Fruit fly (Drosophila melanogaster) S2 (cell line): ENCODE data around the gene Socs16D.

Source experiments
- CG8478 ChIP-seq: fragments of >200 bp; optimal IDR thresholded peaks from 2 replicates; lab custom pipeline; 2018
- CTCF ChIP-seq, 2 experiments: fragments of >200 bp; optimal IDR thresholded peaks; 2 replicates each; lab custom pipeline; 2018

DNA sequence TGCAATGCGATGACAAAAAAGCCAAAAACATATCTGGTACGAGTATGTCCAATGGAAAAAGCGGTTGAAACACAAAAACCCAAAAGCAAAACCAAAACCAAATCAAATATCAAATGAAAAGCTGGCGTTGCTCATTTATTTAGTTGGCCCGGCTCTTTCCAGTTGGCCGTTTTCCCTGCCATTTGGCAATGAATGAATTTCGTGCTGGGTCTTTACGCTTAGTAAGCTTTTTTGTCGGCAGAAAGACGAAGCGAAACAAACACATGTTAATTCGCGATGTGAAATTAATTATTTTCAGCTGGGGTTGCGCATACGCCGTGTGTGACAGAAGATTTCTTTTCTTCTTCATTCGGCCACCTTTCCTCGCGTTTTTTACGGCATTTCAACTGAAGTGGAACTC is 7.4 kb upstream of the Socs16D start:
- TF ChIP-seq CG8478 (lab: Kevin White, UChicago) (no peak), CTCF (optimal IDR thresholded peaks at IDR 0.05; lab: Kevin White, UChicago) (no peak)
